Fruit fly (Drosophila melanogaster) whole organism, adult: ENCODE data around the gene Sgsh.
A peak's percentile ranks its signal among the peaks of the same experiment; 100 is the strongest.

Experiments
- CG11617 ChIP-seq: fragments of 200-800 bp; sonication (Bioruptor generic); optimal IDR thresholded peaks from 2 replicates; lab custom pipeline; 2017; ENCODE audit warnings: mild to moderate bottlenecking, missing biosample characterization, missing genetic modification reagents, missing genetic modification characterization
- CG12768 ChIP-seq: fragments of 200-800 bp; sonication (Bioruptor generic); optimal IDR thresholded peaks from 2 replicates; lab custom pipeline; 2017; ENCODE audit warnings: missing biosample characterization, missing genetic modification characterization, mild to moderate bottlenecking, moderate library complexity, missing genetic modification reagents
- CG14711 ChIP-seq: fragments of 200-800 bp; sonication (Bioruptor generic); optimal IDR thresholded peaks from 2 replicates; lab custom pipeline; 2018; ENCODE audit warnings: missing biosample characterization, mild to moderate bottlenecking, missing genetic modification characterization, moderate library complexity
- CG1620 ChIP-seq: fragments of 200-800 bp; sonication (Bioruptor generic); optimal IDR thresholded peaks from 2 replicates; lab custom pipeline; 2016; ENCODE audit warnings: missing biosample characterization, missing genetic modification characterization
- CG33017 ChIP-seq: fragments of 200-800 bp; sonication (Bioruptor generic); optimal IDR thresholded peaks from 2 replicates; lab custom pipeline; 2018; ENCODE audit warnings: missing biosample characterization, mild to moderate bottlenecking, missing genetic modification characterization, moderate library complexity
- CG5204 ChIP-seq: fragments of 200-800 bp; sonication (Bioruptor generic); optimal IDR thresholded peaks from 2 replicates; lab custom pipeline; 2016; ENCODE audit warnings: missing biosample characterization, missing genetic modification characterization
- CG7045 ChIP-seq: fragments of 200-800 bp; sonication (Bioruptor generic); optimal IDR thresholded peaks from 2 replicates; lab custom pipeline; 2017; ENCODE audit warnings: missing biosample characterization, mild to moderate bottlenecking, missing genetic modification characterization
- CG7101 ChIP-seq: fragments of 200-800 bp; sonication (Bioruptor generic); optimal IDR thresholded peaks from 2 replicates; lab custom pipeline; 2018; ENCODE audit warnings: missing biosample characterization, mild to moderate bottlenecking, missing genetic modification characterization, moderate library complexity
- Clk ChIP-seq: fragments of 200-800 bp; sonication (Bioruptor generic); optimal IDR thresholded peaks from 2 replicates; lab custom pipeline; 2017; ENCODE audit warnings: missing biosample characterization, missing genetic modification characterization
- Crg-1 ChIP-seq: fragments of 200-800 bp; sonication (Bioruptor generic); optimal IDR thresholded peaks from 2 replicates; lab custom pipeline; 2016; ENCODE audit warnings: missing biosample characterization, missing genetic modification characterization
- Hr96 ChIP-seq: fragments of 200-800 bp; sonication (Bioruptor generic); optimal IDR thresholded peaks from 2 replicates; lab custom pipeline; 2016; ENCODE audit warnings: missing biosample characterization, missing genetic modification characterization
- Mnt ChIP-seq: fragments of 200-800 bp; sonication (Bioruptor generic); optimal IDR thresholded peaks from 2 replicates; lab custom pipeline; 2016; ENCODE audit warnings: missing biosample characterization, mild to moderate bottlenecking, missing genetic modification characterization
- bab1 ChIP-seq: fragments of 200-800 bp; sonication (Bioruptor generic); optimal IDR thresholded peaks from 3 replicates; lab custom pipeline; 2019; ENCODE audit warnings: missing biosample characterization, mild to moderate bottlenecking, missing genetic modification characterization, moderate library complexity
- cic ChIP-seq: fragments of 200-800 bp; sonication (Bioruptor generic); optimal IDR thresholded peaks from 2 replicates; lab custom pipeline; 2017; ENCODE audit warnings: missing biosample characterization, mild to moderate bottlenecking, missing genetic modification characterization, moderate library complexity
- cnc ChIP-seq, 2 experiments: fragments of >200 bp; optimal IDR thresholded peaks; 2 replicates each; lab custom pipeline; 2017
- kay ChIP-seq: fragments of 200-800 bp; sonication (Bioruptor generic); peaks from one replicate; lab custom pipeline; 2016; ENCODE audit warnings: missing biosample characterization, missing genetic modification characterization, borderline replicate concordance
- ovo ChIP-seq: fragments of 200-800 bp; sonication (Bioruptor generic); optimal IDR thresholded peaks from 2 replicates; lab custom pipeline; 2016; ENCODE audit warnings: missing biosample characterization, missing genetic modification characterization
- pad ChIP-seq: fragments of 200-800 bp; sonication (Bioruptor generic); optimal IDR thresholded peaks from 3 replicates; lab custom pipeline; 2017; ENCODE audit warnings: missing biosample characterization, missing genetic modification characterization, mild to moderate bottlenecking, moderate library complexity, missing genetic modification reagents
- tj ChIP-seq: fragments of 200-800 bp; sonication (Bioruptor generic); optimal IDR thresholded peaks from 3 replicates; lab custom pipeline; 2017; ENCODE audit warnings: missing biosample characterization, mild to moderate bottlenecking, missing genetic modification characterization, moderate library complexity
- toe ChIP-seq: fragments of 200-800 bp; sonication (Bioruptor generic); optimal IDR thresholded peaks from 2 replicates; lab custom pipeline; 2016; ENCODE audit warnings: missing biosample characterization, missing genetic modification characterization

Sgsh gene

dm6 chr3R:18905921-18906878 lies 6.5 kb downstream of the Sgsh start, which contains the start of gene EndoA:
Gene EndoA (plus strand): TSS chr3R:18906609.
- peak; percentile 34 for TF ChIP-seq pad (GFP tag; lab: Kevin White, UChicago)
- TF ChIP-seq Crg-1 (GFP tag; lab: Kevin White, UChicago), result no peak
- no peak for TF ChIP-seq bab1 (GFP tag; lab: Kevin White, UChicago)
- TF ChIP-seq CG33017, result peak; percentile 82
- no peak for TF ChIP-seq cnc (optimal IDR thresholded peaks at IDR 0.05; lab: Kevin White, UChicago)
- TF ChIP-seq toe (GFP tag; lab: Kevin White, UChicago), result no peak
- TF ChIP-seq CG12768 (GFP tag; lab: Kevin White, UChicago), result peak; percentile 45
- TF ChIP-seq tj, result peak; percentile 47
- no peak for TF ChIP-seq ovo (GFP tag; lab: Kevin White, UChicago)
- TF ChIP-seq CG14711 (tag; lab: Kevin White, UChicago), result peak; percentile 66
- peak; percentile 68 for TF ChIP-seq CG7045 (GFP tag; lab: Kevin White, UChicago)
- TF ChIP-seq CG11617 (GFP tag; lab: Kevin White, UChicago), result peak; percentile 46
- TF ChIP-seq CG7101 (tag; lab: Kevin White, UChicago), result peak; percentile 78
- TF ChIP-seq Clk (GFP tag; lab: Kevin White, UChicago), result no peak
- no peak for TF ChIP-seq CG5204 (GFP tag; lab: Kevin White, UChicago)
- peak; percentile 33 for TF ChIP-seq cic (GFP tag; lab: Kevin White, UChicago)
- peak; percentile 91 for TF ChIP-seq kay
- TF ChIP-seq Hr96 (GFP tag; lab: Kevin White, UChicago), result no peak
- TF ChIP-seq CG1620 (GFP tag; lab: Kevin White, UChicago), result no peak
- TF ChIP-seq Mnt, result peak; percentile 54

- no peak for TF ChIP-seq Mnt
- no peak for TF ChIP-seq CG7045 (GFP tag; lab: Kevin White, UChicago)
- TF ChIP-seq toe (GFP tag; lab: Kevin White, UChicago), result no peak
- TF ChIP-seq bab1 (GFP tag; lab: Kevin White, UChicago), result no peak
- no peak for TF ChIP-seq cnc (optimal IDR thresholded peaks at IDR 0.05; lab: Kevin White, UChicago)
- TF ChIP-seq CG12768 (GFP tag; lab: Kevin White, UChicago), result no peak
- no peak for TF ChIP-seq CG33017
- TF ChIP-seq CG14711 (tag; lab: Kevin White, UChicago), result no peak
- TF ChIP-seq Clk (GFP tag; lab: Kevin White, UChicago), result no peak
- no peak for TF ChIP-seq Hr96 (GFP tag; lab: Kevin White, UChicago)
Measured at dm6 chr3R:18905555-18905920, 7.2 kb downstream of the Sgsh start, which contains the start of gene CG14292. Gene CG14292 (minus strand): TSS chr3R:18905655.

- TF ChIP-seq toe (GFP tag; lab: Kevin White, UChicago) (no peak), CG1620 (GFP tag; lab: Kevin White, UChicago) (no peak), kay (no peak), CG14711 (tag; lab: Kevin White, UChicago) (no peak), CG7045 (GFP tag; lab: Kevin White, UChicago) (no peak), Crg-1 (GFP tag; lab: Kevin White, UChicago) (no peak), Clk (GFP tag; lab: Kevin White, UChicago) (no peak), CG33017 (peak; percentile 52)
Measured at dm6 chr3R:18902858-18903257, 9.9 kb downstream of the Sgsh start, which contains the start of gene CG34284. Gene CG34284 (minus strand): TSS chr3R:18902933.

dm6 chr3R:18902164-18902563 lies 10.6 kb downstream of the Sgsh start, which contains the start of gene CG14294:
Gene CG14294 (minus strand): TSS chr3R:18902264.
- TF ChIP-seq CG33017 (no peak), Crg-1 (GFP tag; lab: Kevin White, UChicago) (no peak), bab1 (GFP tag; lab: Kevin White, UChicago) (no peak), Mnt (no peak), Clk (GFP tag; lab: Kevin White, UChicago) (no peak), CG11617 (GFP tag; lab: Kevin White, UChicago) (no peak)

dm6 chr3R:18899123-18899522 lies 13.6 kb downstream of the Sgsh start, which contains the start of gene Rh2:
Gene Rh2 (plus strand): TSS chr3R:18899423.
- no peak for TF ChIP-seq Hr96 (GFP tag; lab: Kevin White, UChicago)
- TF ChIP-seq Crg-1 (GFP tag; lab: Kevin White, UChicago), result no peak
- no peak for TF ChIP-seq CG7045 (GFP tag; lab: Kevin White, UChicago)
- TF ChIP-seq bab1 (GFP tag; lab: Kevin White, UChicago), result no peak
- TF ChIP-seq CG1620 (GFP tag; lab: Kevin White, UChicago), result no peak
- no peak for TF ChIP-seq cnc (optimal IDR thresholded peaks at IDR 0.05; lab: Kevin White, UChicago)
- TF ChIP-seq tj, result no peak
- TF ChIP-seq Clk (GFP tag; lab: Kevin White, UChicago), result no peak
- no peak for TF ChIP-seq CG12768 (GFP tag; lab: Kevin White, UChicago)
- TF ChIP-seq CG5204 (GFP tag; lab: Kevin White, UChicago), result no peak
- TF ChIP-seq cic (GFP tag; lab: Kevin White, UChicago), result no peak
- no peak for TF ChIP-seq pad (GFP tag; lab: Kevin White, UChicago)
- no peak for TF ChIP-seq CG11617 (GFP tag; lab: Kevin White, UChicago)
- no peak for TF ChIP-seq Mnt
- no peak for TF ChIP-seq CG7101 (tag; lab: Kevin White, UChicago)
- TF ChIP-seq toe (GFP tag; lab: Kevin White, UChicago), result no peak
- no peak for TF ChIP-seq kay
